Fruit fly (Drosophila melanogaster) whole organism, embryonic: ENCODE measurements around the gene CG15390.

Source experiments
- Awh ChIP-seq: fragments of 200-800 bp; sonication (Bioruptor generic); IDR thresholded peaks from 2 replicates; pipeline ENCODE4, ENCODE4 v1.3.6; 2022; ENCODE audit warnings: missing biosample characterization, missing genetic modification characterization
- CG10209 ChIP-seq: fragments of 200-800 bp; sonication (Bioruptor generic); optimal IDR thresholded peaks from 3 replicates; lab custom pipeline; 2017; ENCODE audit warnings: missing biosample characterization, mild to moderate bottlenecking, missing genetic modification characterization, missing genetic modification reagents
- CG1024 ChIP-seq: fragments of 200-800 bp; sonication (Bioruptor generic); IDR thresholded peaks from 2 replicates; pipeline ENCODE4 v1.3.6; 2022; ENCODE audit warnings: missing biosample characterization, missing genetic modification characterization
- CG10959 ChIP-seq: fragments of 200-800 bp; sonication (Bioruptor generic); IDR thresholded peaks from 2 replicates; pipeline ENCODE4 v1.3.6; 2022; ENCODE audit warnings: missing biosample characterization, missing genetic modification characterization
- CG12942 ChIP-seq: fragments of 200-800 bp; sonication (Bioruptor generic); optimal IDR thresholded peaks from 3 replicates; lab custom pipeline; 2016; ENCODE audit warnings: missing biosample characterization, missing genetic modification characterization
- CG13296 ChIP-seq: fragments of 200-800 bp; sonication (Bioruptor generic); optimal IDR thresholded peaks from 3 replicates; lab custom pipeline; 2018; ENCODE audit warnings: missing biosample characterization, mild to moderate bottlenecking, missing genetic modification characterization
- CG14014 ChIP-seq: fragments of 200-800 bp; sonication (Bioruptor generic); IDR thresholded peaks from 2 replicates; pipeline ENCODE4 v1.3.6; 2022; ENCODE audit warnings: missing biosample characterization, missing genetic modification characterization
- CG14050 ChIP-seq: fragments of 200-800 bp; sonication (Bioruptor generic); IDR thresholded peaks from 3 replicates; pipeline ENCODE4 v1.3.6; 2022; ENCODE audit warnings: missing biosample characterization, missing genetic modification characterization
- CG14710 ChIP-seq: fragments of 200-800 bp; sonication (Bioruptor generic); optimal IDR thresholded peaks from 3 replicates; lab custom pipeline; 2019; ENCODE audit warnings: missing biosample characterization, mild to moderate bottlenecking, missing genetic modification characterization, moderate library complexity
- CG15011 ChIP-seq: fragments of 200-800 bp; sonication (Bioruptor generic); optimal IDR thresholded peaks from 3 replicates; lab custom pipeline; 2018; ENCODE audit warnings: missing biosample characterization, mild to moderate bottlenecking, missing genetic modification characterization
- CG15479 ChIP-seq: fragments of 200-800 bp; sonication (Bioruptor generic); optimal IDR thresholded peaks from 3 replicates; lab custom pipeline; 2019; ENCODE audit warnings: missing biosample characterization, mild to moderate bottlenecking, missing genetic modification characterization, moderate library complexity
- CG16779 ChIP-seq: fragments of 200-800 bp; sonication (Bioruptor generic); IDR thresholded peaks from 2 replicates; pipeline ENCODE4 v1.3.6; 2022; ENCODE audit warnings: missing biosample characterization, missing genetic modification characterization
- CG17359 ChIP-seq: fragments of 200-800 bp; sonication (Bioruptor generic); optimal IDR thresholded peaks from 3 replicates; lab custom pipeline; 2018; ENCODE audit warnings: missing biosample characterization, mild to moderate bottlenecking, missing genetic modification characterization, moderate library complexity
- CG17802 ChIP-seq: fragments of 200-800 bp; sonication (Bioruptor generic); optimal IDR thresholded peaks from 2 replicates; lab custom pipeline; 2018; ENCODE audit warnings: missing biosample characterization, mild to moderate bottlenecking, missing genetic modification characterization, moderate library complexity
- CG2199 ChIP-seq: fragments of 200-800 bp; sonication (Bioruptor generic); IDR thresholded peaks from 3 replicates; pipeline ENCODE4 v1.3.6; 2022; ENCODE audit warnings: missing biosample characterization, missing genetic modification characterization
- CG3407 ChIP-seq: fragments of 200-800 bp; sonication (Bioruptor generic); optimal IDR thresholded peaks from 2 replicates; lab custom pipeline; 2018; ENCODE audit warnings: missing biosample characterization, mild to moderate bottlenecking, missing genetic modification characterization
- CG5245 ChIP-seq: fragments of 200-800 bp; sonication (Bioruptor generic); optimal IDR thresholded peaks from 3 replicates; lab custom pipeline; 2016; ENCODE audit warnings: missing biosample characterization, missing genetic modification characterization
- CG6272 ChIP-seq: fragments of 200-800 bp; sonication (Bioruptor generic); IDR thresholded peaks from 2 replicates; pipeline ENCODE4 v1.3.6; 2022; ENCODE audit warnings: missing biosample characterization, missing genetic modification characterization
- CG7357 ChIP-seq: fragments of 200-800 bp; sonication (Bioruptor generic); IDR thresholded peaks from 3 replicates; pipeline ENCODE4 v1.3.6; 2022; ENCODE audit warnings: missing biosample characterization, missing genetic modification characterization
- CG8944 ChIP-seq: fragments of 200-800 bp; sonication (Bioruptor generic); optimal IDR thresholded peaks from 3 replicates; lab custom pipeline; 2016; ENCODE audit warnings: missing biosample characterization, missing genetic modification characterization
- CG9876 ChIP-seq: fragments of 200-800 bp; sonication (Bioruptor generic); optimal IDR thresholded peaks from 2 replicates; lab custom pipeline; 2016; ENCODE audit warnings: missing biosample characterization, missing genetic modification characterization
- Dek ChIP-seq: fragments of 200-800 bp; sonication (Bioruptor generic); optimal IDR thresholded peaks from 3 replicates; lab custom pipeline; 2019; ENCODE audit warnings: missing biosample characterization, mild to moderate bottlenecking, missing genetic modification characterization, moderate library complexity
- Dp ChIP-seq: fragments of 200-800 bp; sonication (Bioruptor generic); optimal IDR thresholded peaks from 2 replicates; lab custom pipeline; 2018; ENCODE audit warnings: missing biosample characterization, mild to moderate bottlenecking, missing genetic modification characterization, moderate library complexity
- E2f2 ChIP-seq: fragments of 200-800 bp; sonication (Bioruptor generic); IDR thresholded peaks from 2 replicates; pipeline ENCODE4 v1.3.6; 2022; ENCODE audit warnings: missing biosample characterization, missing genetic modification characterization
- Fer2 ChIP-seq: fragments of 200-800 bp; sonication (Bioruptor generic); optimal IDR thresholded peaks from 2 replicates; lab custom pipeline; 2018; ENCODE audit warnings: missing biosample characterization, mild to moderate bottlenecking, missing genetic modification characterization, moderate library complexity
- Hey ChIP-seq: fragments of 200-800 bp; sonication (Bioruptor generic); optimal IDR thresholded peaks from 3 replicates; lab custom pipeline; 2018; ENCODE audit warnings: missing biosample characterization, mild to moderate bottlenecking, missing genetic modification characterization
- MBD-R2 ChIP-seq: fragments of 200-800 bp; sonication (Bioruptor generic); IDR thresholded peaks from 2 replicates; pipeline ENCODE4 v1.3.6; 2022; ENCODE audit warnings: missing biosample characterization, missing genetic modification characterization
- NfI ChIP-seq: fragments of 200-800 bp; sonication (Bioruptor generic); optimal IDR thresholded peaks from 3 replicates; lab custom pipeline; 2018; ENCODE audit warnings: missing biosample characterization, mild to moderate bottlenecking, missing genetic modification characterization, moderate library complexity
- Oli ChIP-seq: fragments of 200-800 bp; sonication (Bioruptor generic); optimal IDR thresholded peaks from 2 replicates; lab custom pipeline; 2018; ENCODE audit warnings: missing biosample characterization, mild to moderate bottlenecking, missing genetic modification characterization, moderate library complexity
- Xrp1 ChIP-seq: fragments of 200-800 bp; sonication (Bioruptor generic); IDR thresholded peaks from 2 replicates; pipeline ENCODE4 v1.3.6; 2022; ENCODE audit warnings: missing biosample characterization, missing genetic modification characterization
- ase ChIP-seq: fragments of 200-800 bp; sonication (Bioruptor generic); IDR thresholded peaks from 3 replicates; pipeline ENCODE4 v1.3.6; 2022; ENCODE audit warnings: missing biosample characterization, missing genetic modification characterization
- ato ChIP-seq: fragments of 200-800 bp; sonication (Bioruptor generic); IDR thresholded peaks from 2 replicates; pipeline ENCODE4 v1.3.6; 2022; ENCODE audit warnings: missing biosample characterization, missing genetic modification characterization; ENCODE audit not compliant: partially characterized antibody
- dmrt99B ChIP-seq: fragments of 200-800 bp; sonication (Bioruptor generic); optimal IDR thresholded peaks from 2 replicates; lab custom pipeline; 2018; ENCODE audit warnings: missing biosample characterization, mild to moderate bottlenecking, missing genetic modification characterization, moderate library complexity
- dpn ChIP-seq, 2 experiments: fragments of 200-800 bp; sonication (Bioruptor generic); optimal IDR thresholded peaks; 3 replicates each; lab custom pipeline; 2016; ENCODE audit warnings: missing biosample characterization in 2 of 2, missing genetic modification characterization in 2 of 2
- grn ChIP-seq: fragments of 200-800 bp; sonication (Bioruptor generic); optimal IDR thresholded peaks from 3 replicates; lab custom pipeline; 2017; ENCODE audit warnings: missing biosample characterization, missing genetic modification characterization
- ind ChIP-seq: fragments of 200-800 bp; sonication (Bioruptor generic); optimal IDR thresholded peaks from 3 replicates; lab custom pipeline; 2016; ENCODE audit warnings: missing biosample characterization, missing genetic modification characterization
- inv ChIP-seq: fragments of 200-800 bp; sonication (Bioruptor generic); IDR thresholded peaks from 2 replicates; pipeline ENCODE4 v1.3.6; 2022; ENCODE audit warnings: missing biosample characterization, missing genetic modification characterization; ENCODE audit not compliant: partially characterized antibody
- jumu ChIP-seq: fragments of 200-800 bp; sonication (Bioruptor generic); optimal IDR thresholded peaks from 3 replicates; lab custom pipeline; 2016; ENCODE audit warnings: missing biosample characterization, missing genetic modification characterization
- luna ChIP-seq: fragments of 200-800 bp; sonication (Bioruptor generic); optimal IDR thresholded peaks from 2 replicates; lab custom pipeline; 2016; ENCODE audit warnings: missing biosample characterization, missing genetic modification characterization
- nmo ChIP-seq: fragments of 200-800 bp; sonication (Bioruptor generic); optimal IDR thresholded peaks from 2 replicates; lab custom pipeline; 2018; ENCODE audit warnings: missing biosample characterization, mild to moderate bottlenecking, missing genetic modification characterization, moderate library complexity
- org-1 ChIP-seq: fragments of 200-800 bp; sonication (Bioruptor generic); optimal IDR thresholded peaks from 2 replicates; lab custom pipeline; 2017; ENCODE audit warnings: missing biosample characterization, missing genetic modification characterization
- pho ChIP-seq: fragments of 200-800 bp; sonication (Bioruptor generic); optimal IDR thresholded peaks from 2 replicates; lab custom pipeline; 2016; ENCODE audit warnings: missing biosample characterization, missing genetic modification characterization
- pnt ChIP-seq: fragments of 200-800 bp; sonication (Bioruptor generic); optimal IDR thresholded peaks from 3 replicates; lab custom pipeline; 2016; ENCODE audit warnings: missing biosample characterization, missing genetic modification characterization
- seq ChIP-seq: fragments of 200-800 bp; sonication (Bioruptor generic); IDR thresholded peaks from 2 replicates; pipeline ENCODE4 v1.3.6; 2022; ENCODE audit warnings: missing biosample characterization, missing genetic modification characterization
- shn ChIP-seq: fragments of 200-800 bp; sonication (Bioruptor generic); optimal IDR thresholded peaks from 3 replicates; lab custom pipeline; 2016; ENCODE audit warnings: missing biosample characterization, missing genetic modification characterization
- sqz ChIP-seq: fragments of 200-800 bp; sonication (Bioruptor generic); optimal IDR thresholded peaks from 3 replicates; lab custom pipeline; 2018; ENCODE audit warnings: missing biosample characterization, mild to moderate bottlenecking, missing genetic modification characterization
- wek ChIP-seq: fragments of 200-800 bp; sonication (Bioruptor generic); optimal IDR thresholded peaks from 3 replicates; lab custom pipeline; 2018; ENCODE audit warnings: missing biosample characterization, mild to moderate bottlenecking, missing genetic modification characterization, moderate library complexity
- zf30C ChIP-seq: fragments of 200-800 bp; sonication (Bioruptor generic); optimal IDR thresholded peaks from 3 replicates; lab custom pipeline; 2018; ENCODE audit warnings: missing biosample characterization, mild to moderate bottlenecking, missing genetic modification characterization

Gene CG15390

DNA sequence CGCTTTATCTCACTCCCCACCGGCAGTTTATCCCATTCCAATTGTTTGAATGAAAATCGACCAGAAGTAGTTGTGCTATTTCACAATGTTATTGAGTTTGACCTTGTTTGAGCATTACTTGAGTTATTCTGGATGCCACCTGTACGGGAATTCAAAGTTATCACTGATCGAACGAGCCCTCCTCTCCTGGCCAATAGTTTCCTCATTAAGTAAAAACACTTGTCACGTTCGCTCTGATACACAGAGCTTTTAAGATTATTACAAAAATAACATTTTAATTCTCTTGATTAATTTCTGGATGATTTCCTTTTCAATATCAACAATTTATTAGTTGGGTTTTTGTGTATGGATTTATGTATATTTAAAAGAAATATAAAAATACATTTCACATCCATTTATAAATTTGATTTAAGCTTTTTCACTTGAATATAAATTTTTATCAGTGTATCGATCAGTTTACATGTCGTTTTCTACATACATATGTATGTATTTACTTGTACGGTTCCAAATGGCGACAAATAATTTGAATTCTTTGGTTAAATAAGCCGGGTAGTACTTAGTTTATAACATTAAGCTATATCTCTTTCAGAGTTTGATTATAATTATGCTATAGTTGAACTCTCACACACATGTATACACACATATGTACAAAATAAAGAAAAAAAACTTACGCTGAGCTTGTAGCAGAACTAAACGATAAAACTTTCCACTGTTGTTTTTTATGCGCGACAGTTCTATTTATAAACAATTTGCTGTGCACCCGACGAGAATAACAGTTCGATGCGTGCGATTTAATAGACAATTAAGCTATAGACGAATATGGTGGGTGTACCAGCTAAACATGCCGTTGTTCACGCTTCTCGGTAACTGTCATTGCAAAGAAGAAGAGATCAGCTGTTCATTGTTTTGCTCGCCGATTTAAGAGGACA lies at the start of gene CG15390, which contains the start of gene CG3609 (continued):
- TF ChIP-seq pnt (GFP tag; lab: Kevin White, UChicago) = peak; percentile 67
- peak; percentile 85 for TF ChIP-seq CG8944 (GFP tag; lab: Kevin White, UChicago)
- TF ChIP-seq dpn (GFP tag; optimal IDR thresholded peaks at IDR 0.05; lab: Kevin White, UChicago) = peak; percentile 88 to 92
- TF ChIP-seq Oli = peak; percentile 30
- TF ChIP-seq CG13296 (GFP tag; lab: Kevin White, UChicago) = peak; percentile 64
- peak; percentile 62 for TF ChIP-seq CG14050 (GFP tag; lab: Robert Waterston, UW)
- TF ChIP-seq CG15011 (GFP tag; lab: Kevin White, UChicago) = no peak
- peak; percentile 75 for TF ChIP-seq CG9876 (GFP tag; lab: Kevin White, UChicago)
- TF ChIP-seq dmrt99B (tag; lab: Kevin White, UChicago) = peak; percentile 63
- TF ChIP-seq CG1024 = peak; percentile 55; the same call in 1 of the 2 replicates
- TF ChIP-seq Dek = peak; percentile 82
- TF ChIP-seq grn (GFP tag; lab: Kevin White, UChicago) = peak; percentile 40
- TF ChIP-seq CG10209 (GFP tag; lab: Kevin White, UChicago) = peak; percentile 57
- TF ChIP-seq wek = peak; percentile 69
- peak; percentile 92 for TF ChIP-seq shn
- peak; percentile 82 for TF ChIP-seq Xrp1 (GFP tag; lab: Robert Waterston, UW)
- TF ChIP-seq seq (GFP tag; lab: Robert Waterston, UW) = no peak
- peak; percentile 33; the same call in 1 of the 3 replicates for TF ChIP-seq CG7357
- TF ChIP-seq E2f2 = peak; percentile 58
- peak; percentile 11 for TF ChIP-seq zf30C
- TF ChIP-seq ase (GFP tag; lab: Robert Waterston, UW) = peak; percentile 45; the same call in 1 of the 3 replicates
- peak; percentile 62 for TF ChIP-seq CG17359 (tag; lab: Kevin White, UChicago)
- TF ChIP-seq CG5245 (GFP tag; lab: Kevin White, UChicago) = peak; percentile 88
- TF ChIP-seq org-1 (GFP tag; lab: Kevin White, UChicago) = peak; percentile 59
- peak; percentile 42 for TF ChIP-seq Fer2 (tag; lab: Kevin White, UChicago)
- peak; percentile 84 for TF ChIP-seq CG6272 (GFP tag; lab: Robert Waterston, UW)
- TF ChIP-seq NfI (GFP tag; lab: Kevin White, UChicago) = peak; percentile 86
- peak; percentile 79 for TF ChIP-seq sqz
- peak; percentile 92 for TF ChIP-seq CG16779 (GFP tag; lab: Robert Waterston, UW)
- peak; percentile 61; the same call in 2 of the 3 replicates for TF ChIP-seq CG2199 (GFP tag; lab: Robert Waterston, UW)
- TF ChIP-seq Awh (GFP tag; lab: Robert Waterston, UW) = peak; percentile 74
- no peak for TF ChIP-seq CG15479
- peak; percentile 91 for TF ChIP-seq jumu (GFP tag; lab: Kevin White, UChicago)
- TF ChIP-seq CG10959 = peak; percentile 67; the same call in 1 of the 2 replicates
- TF ChIP-seq CG14014 (GFP tag; lab: Robert Waterston, UW) = peak; percentile 88
- peak; percentile 18 for TF ChIP-seq CG17802 (tag; lab: Kevin White, UChicago)
- TF ChIP-seq CG3407 (GFP tag; lab: Kevin White, UChicago) = peak; percentile 41
- peak; percentile 57 for TF ChIP-seq Hey (tag; lab: Kevin White, UChicago)
- peak; percentile 52 for TF ChIP-seq CG14710 (tag; lab: Kevin White, UChicago)
- TF ChIP-seq ato (GFP tag; lab: Robert Waterston, UW) = no peak
- TF ChIP-seq luna (GFP tag; lab: Kevin White, UChicago) = peak; percentile 81
- no peak for TF ChIP-seq inv (GFP tag; lab: Robert Waterston, UW)
- TF ChIP-seq CG12942 (GFP tag; lab: Kevin White, UChicago) = peak; percentile 77
- peak; percentile 91 for TF ChIP-seq pho (GFP tag; lab: Kevin White, UChicago)
- peak; percentile 75 for TF ChIP-seq ind (GFP tag; lab: Kevin White, UChicago)
- peak; percentile 57 for TF ChIP-seq nmo (GFP tag; lab: Kevin White, UChicago)
- TF ChIP-seq Dp (GFP tag; lab: Kevin White, UChicago) = peak; percentile 25
- peak; percentile 97 for TF ChIP-seq MBD-R2 (GFP tag; lab: Robert Waterston, UW)
